Worm (Caenorhabditis elegans): Measurements from ENCODE around the gene W02F12.2.

DNA sequence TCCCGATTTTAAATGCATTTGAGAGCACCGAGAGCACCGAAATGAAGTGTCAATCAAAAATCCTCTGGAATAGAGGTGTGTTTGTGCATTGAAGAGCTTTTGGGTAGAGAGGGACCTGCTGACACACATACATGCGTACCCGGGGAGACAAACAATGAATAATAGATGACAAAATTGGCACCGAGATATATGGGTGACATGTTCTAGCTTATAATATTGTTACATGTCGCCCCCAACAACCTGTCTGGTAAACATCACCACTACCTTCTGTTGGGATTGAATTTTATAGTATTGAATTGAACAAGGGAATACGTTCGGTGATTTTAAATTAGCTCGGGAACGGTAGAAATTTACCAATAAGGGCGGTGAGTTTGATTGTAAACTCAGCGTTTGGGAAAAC is 13.7 kb downstream of the W02F12.2 start:
- TF ChIP-seq xbp-1 (tag; optimal IDR thresholded peaks at IDR 0.05) (no peak), elt-3 (tag; optimal IDR thresholded peaks at IDR 0.05) (no peak), blmp-1 (tag; optimal IDR thresholded peaks at IDR 0.05) (no peak), snpc-4 (tag; optimal IDR thresholded peaks at IDR 0.05) (no peak), nhr-11 (tag; optimal IDR thresholded peaks at IDR 0.05) (no peak), zag-1 (tag; optimal IDR thresholded peaks at IDR 0.05) (no peak), egl-27 (tag; optimal IDR thresholded peaks at IDR 0.05) (no peak)

All from whole organism, L1 larva.